Worm (Caenorhabditis elegans) whole organism, L3 larva: Measurements from ENCODE around the gene smex-1.
A peak's percentile ranks its signal among the peaks of the same experiment; 100 is the strongest.

Experiments
- ZK546.5 ChIP-seq: sonication (generic microtip); optimal IDR thresholded peaks from 2 replicates; lab custom pipeline; 2017; ENCODE audit warnings: missing biosample characterization, missing genetic modification characterization
- aly-2 ChIP-seq: fragments of 150-350 bp; optimal IDR thresholded peaks from 2 replicates; lab custom pipeline; 2014; ENCODE audit warnings: missing biosample characterization, missing genetic modification characterization
- ama-1 ChIP-seq: fragments of 150-350 bp; optimal IDR thresholded peaks from 2 replicates; lab custom pipeline; 2018
- ceh-16 ChIP-seq: sonication (generic microtip); optimal IDR thresholded peaks from 2 replicates; lab custom pipeline; 2017; ENCODE audit warnings: missing biosample characterization, missing genetic modification characterization
- ceh-28 ChIP-seq: fragments of 150-350 bp; optimal IDR thresholded peaks from 2 replicates; lab custom pipeline; 2014; ENCODE audit warnings: missing biosample characterization, missing genetic modification reagents, missing genetic modification characterization
- egl-27 ChIP-seq: sonication (generic microtip); optimal IDR thresholded peaks from 4 replicates; lab custom pipeline; 2017; ENCODE audit warnings: missing biosample characterization, missing genetic modification reagents, missing genetic modification characterization
- egl-5 ChIP-seq: fragments of 150-350 bp; optimal IDR thresholded peaks from 2 replicates; lab custom pipeline; 2017; ENCODE audit warnings: missing biosample characterization, missing genetic modification reagents, missing genetic modification characterization, inconsistent platforms
- elt-1 ChIP-seq: fragments of 150-350 bp; optimal IDR thresholded peaks from 2 replicates; lab custom pipeline; 2014; ENCODE audit warnings: missing biosample characterization, missing genetic modification characterization
- elt-2 ChIP-seq: sonication (generic microtip); optimal IDR thresholded peaks from 2 replicates; lab custom pipeline; 2016; ENCODE audit warnings: missing genetic modification reagents, mild to moderate bottlenecking, missing genetic modification characterization, missing compliant biosample characterization
- elt-3 ChIP-seq, 3 experiments: fragments of 150-350 bp in 1 of 3; sonication (generic microtip) in 2 of 3; optimal IDR thresholded peaks; 2 replicates in 2 of 3; 4 replicates in 1 of 3; lab custom pipeline; 2014 to 2017; ENCODE audit warnings: missing biosample characterization in 3 of 3, missing genetic modification characterization in 3 of 3
- fkh-10 ChIP-seq: sonication (generic microtip); optimal IDR thresholded peaks from 2 replicates; lab custom pipeline; 2017; ENCODE audit warnings: missing biosample characterization, missing genetic modification reagents, missing genetic modification characterization
- fkh-2 ChIP-seq: fragments of 150-350 bp; optimal IDR thresholded peaks from 2 replicates; lab custom pipeline; 2014; ENCODE audit warnings: missing biosample characterization, missing genetic modification reagents, missing genetic modification characterization
- fos-1 ChIP-seq: fragments of 150-350 bp; optimal IDR thresholded peaks from 2 replicates; lab custom pipeline; 2014; ENCODE audit warnings: missing biosample characterization, missing genetic modification characterization
- hmg-11 ChIP-seq: sonication (generic microtip); optimal IDR thresholded peaks from 2 replicates; lab custom pipeline; 2016; ENCODE audit warnings: missing genetic modification characterization, missing compliant biosample characterization
- jun-1 ChIP-seq: fragments of 150-350 bp; optimal IDR thresholded peaks from 2 replicates; lab custom pipeline; 2014; ENCODE audit warnings: missing biosample characterization, missing genetic modification reagents, missing genetic modification characterization
- lin-15B ChIP-seq: fragments of 150-350 bp; optimal IDR thresholded peaks from 2 replicates; lab custom pipeline; 2014; ENCODE audit warnings: missing biosample characterization, missing genetic modification characterization
- lin-39 ChIP-seq: fragments of 150-350 bp; optimal IDR thresholded peaks from 2 replicates; lab custom pipeline; 2018; ENCODE audit warnings: missing biosample characterization, missing genetic modification reagents, missing genetic modification characterization
- lsy-12 ChIP-seq: sonication (generic microtip); optimal IDR thresholded peaks from 2 replicates; lab custom pipeline; 2016; ENCODE audit warnings: mild to moderate bottlenecking, missing genetic modification characterization, missing compliant biosample characterization
- mdl-1 ChIP-seq: fragments of 150-350 bp; optimal IDR thresholded peaks from 2 replicates; lab custom pipeline; 2014; ENCODE audit warnings: missing biosample characterization, missing genetic modification characterization
- mml-1 ChIP-seq: fragments of 150-350 bp; sonication (generic microtip); optimal IDR thresholded peaks from 3 replicates; lab custom pipeline; 2014; ENCODE audit warnings: missing biosample characterization, missing genetic modification characterization
- nfya-1 ChIP-seq: sonication (generic microtip); optimal IDR thresholded peaks from 2 replicates; lab custom pipeline; 2017; ENCODE audit warnings: missing genetic modification characterization, mild to moderate bottlenecking, missing compliant biosample characterization, antibody characterized with exemption, moderate library complexity; ENCODE audit not compliant: insufficient read depth
- nhr-11 ChIP-seq: fragments of 150-350 bp; optimal IDR thresholded peaks from 2 replicates; lab custom pipeline; 2014; ENCODE audit warnings: missing biosample characterization, missing genetic modification characterization
- nhr-23 ChIP-seq: fragments of 150-350 bp; optimal IDR thresholded peaks from 2 replicates; lab custom pipeline; 2014; ENCODE audit warnings: missing biosample characterization, missing genetic modification reagents, missing genetic modification characterization
- nhr-237 ChIP-seq: fragments of 150-350 bp; optimal IDR thresholded peaks from 2 replicates; lab custom pipeline; 2014; ENCODE audit warnings: missing biosample characterization, missing genetic modification characterization
- nhr-25 ChIP-seq: sonication (generic microtip); optimal IDR thresholded peaks from 2 replicates; lab custom pipeline; 2017; ENCODE audit warnings: missing biosample characterization, missing genetic modification characterization
- nhr-28 ChIP-seq: fragments of 150-350 bp; optimal IDR thresholded peaks from 2 replicates; lab custom pipeline; 2014; ENCODE audit warnings: missing biosample characterization, missing genetic modification characterization
- nhr-43 ChIP-seq: sonication (generic microtip); optimal IDR thresholded peaks from 2 replicates; lab custom pipeline; 2016; ENCODE audit warnings: mild to moderate bottlenecking, missing genetic modification characterization, missing compliant biosample characterization; ENCODE audit not compliant: poor library complexity, severe bottlenecking
- nhr-67 ChIP-seq: fragments of 150-350 bp; optimal IDR thresholded peaks from 2 replicates; lab custom pipeline; 2014; ENCODE audit warnings: missing biosample characterization, missing genetic modification characterization
- nhr-76 ChIP-seq: fragments of 150-350 bp; sonication (generic microtip); optimal IDR thresholded peaks from 5 replicates; lab custom pipeline; 2014; ENCODE audit warnings: missing biosample characterization, missing genetic modification characterization
- nhr-77 ChIP-seq: fragments of 150-350 bp; optimal IDR thresholded peaks from 2 replicates; lab custom pipeline; 2014; ENCODE audit warnings: missing biosample characterization, missing genetic modification characterization
- pha-4 ChIP-seq: fragments of 150-350 bp; optimal IDR thresholded peaks from 2 replicates; lab custom pipeline; 2014; ENCODE audit warnings: missing biosample characterization, missing genetic modification reagents, missing genetic modification characterization
- pqm-1 ChIP-seq: fragments of 150-350 bp; optimal IDR thresholded peaks from 2 replicates; lab custom pipeline; 2017; ENCODE audit warnings: missing biosample characterization, missing genetic modification characterization, inconsistent platforms
- skn-1 ChIP-seq: fragments of 150-350 bp; optimal IDR thresholded peaks from 2 replicates; lab custom pipeline; 2014; ENCODE audit warnings: missing biosample characterization, missing genetic modification characterization
- snpc-4 ChIP-seq: fragments of 150-350 bp; optimal IDR thresholded peaks from 2 replicates; lab custom pipeline; 2014; ENCODE audit warnings: missing biosample characterization, missing genetic modification characterization
- unc-39 ChIP-seq: sonication (generic microtip); optimal IDR thresholded peaks from 4 replicates; lab custom pipeline; 2017; ENCODE audit warnings: missing biosample characterization, missing genetic modification characterization
- unc-62 ChIP-seq: fragments of 150-350 bp; sonication (generic microtip); optimal IDR thresholded peaks from 4 replicates; lab custom pipeline; 2014; ENCODE audit warnings: missing biosample characterization, missing genetic modification reagents, missing genetic modification characterization
- zag-1 ChIP-seq: fragments of 150-350 bp; optimal IDR thresholded peaks from 2 replicates; lab custom pipeline; 2014; ENCODE audit warnings: missing biosample characterization, missing genetic modification characterization
- ztf-4 ChIP-seq: fragments of 150-350 bp; optimal IDR thresholded peaks from 2 replicates; lab custom pipeline; 2014; ENCODE audit warnings: missing biosample characterization, missing genetic modification characterization

The smex-1 gene

ce11 chrV:8300935-8301535 lies 5.3 kb upstream of the smex-1 start, which contains the start of gene W02D7.6 (continued):
- TF ChIP-seq elt-3 (tag; optimal IDR thresholded peaks at IDR 0.05; lab: Kevin White, UChicago) (no peak), hmg-11 (no peak), ztf-4 (no peak), ceh-16 (tag; lab: Kevin White, UChicago) (no peak), lsy-12 (tag; lab: Kevin White, UChicago) (no peak), lin-39 (tag; lab: Kevin White, UChicago) (no peak), fos-1 (tag; lab: Kevin White, UChicago) (no peak), snpc-4 (peak; percentile 38), nhr-43 (tag; lab: Kevin White, UChicago) (no peak), nhr-23 (tag; lab: Kevin White, UChicago) (peak; percentile 5), mdl-1 (tag; lab: Kevin White, UChicago) (no peak), ceh-28 (peak; percentile 22), elt-1 (tag; lab: Kevin White, UChicago) (no peak), nfya-1 (peak; percentile 19), fkh-2 (tag; lab: Kevin White, UChicago) (no peak), ZK546.5 (tag; lab: Kevin White, UChicago) (no peak), egl-5 (tag; lab: Kevin White, UChicago) (no peak), lin-15B (tag; lab: Kevin White, UChicago) (peak; percentile 26), nhr-25 (no peak), nhr-237 (no peak), aly-2 (tag; lab: Kevin White, UChicago) (no peak), zag-1 (tag; lab: Kevin White, UChicago) (no peak), unc-62 (GFP tag; lab: Kevin White, UChicago) (no peak), elt-2 (tag; lab: Kevin White, UChicago) (peak; percentile 13), nhr-28 (tag; lab: Kevin White, UChicago) (no peak), skn-1 (tag; lab: Kevin White, UChicago) (no peak)

DNA sequence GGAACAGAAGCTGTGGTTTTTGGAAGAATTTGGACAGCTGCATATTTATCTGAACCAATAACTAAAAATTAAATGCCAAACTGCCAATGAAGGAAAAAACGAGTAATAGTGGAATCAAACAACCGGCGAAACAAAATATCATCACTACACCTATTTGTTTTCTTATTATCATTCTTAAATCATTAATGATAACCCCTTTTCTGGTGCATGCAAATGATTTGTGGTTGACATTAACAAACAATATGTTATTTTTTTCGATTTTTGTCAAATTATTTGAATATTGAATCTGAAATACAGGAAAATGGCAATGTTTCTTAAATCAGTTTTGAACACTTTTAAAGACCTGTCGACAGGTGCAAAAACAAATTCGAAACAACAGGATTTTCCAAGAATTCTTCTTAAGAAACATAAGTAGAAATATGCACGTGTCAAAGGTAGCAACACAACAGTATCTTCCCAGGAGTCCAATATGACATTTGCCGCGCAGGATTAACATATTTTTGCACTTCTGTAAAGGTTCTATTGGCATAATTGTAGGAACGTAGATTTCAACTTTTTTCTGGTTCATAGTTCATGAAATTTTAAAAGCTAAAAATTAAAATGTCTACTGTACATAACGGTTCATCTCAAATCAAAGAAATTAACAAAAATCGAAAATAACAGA lies 3.6 kb upstream of the smex-1 start, which contains the start of gene W02D7.5:
Gene W02D7.5 (minus strand): TSS at position 51 of the 664 bp plus-strand sequence.
- no peak for TF ChIP-seq nhr-43 (tag; lab: Kevin White, UChicago)
- no peak for TF ChIP-seq mdl-1 (tag; lab: Kevin White, UChicago)
- no peak for TF ChIP-seq mml-1 (tag; lab: Kevin White, UChicago)
- TF ChIP-seq zag-1 (tag; lab: Kevin White, UChicago): no peak
- TF ChIP-seq nhr-25: no peak
- TF ChIP-seq elt-1 (tag; lab: Kevin White, UChicago): no peak
- no peak for TF ChIP-seq fos-1 (tag; lab: Kevin White, UChicago)
- TF ChIP-seq lsy-12 (tag; lab: Kevin White, UChicago): no peak
- no peak for TF ChIP-seq ceh-16 (tag; lab: Kevin White, UChicago)
- no peak for TF ChIP-seq nhr-76
- no peak for TF ChIP-seq egl-27 (tag; lab: Kevin White, UChicago)
- TF ChIP-seq hmg-11: no peak
- no peak for TF ChIP-seq fkh-2 (tag; lab: Kevin White, UChicago)
- TF ChIP-seq egl-5 (tag; lab: Kevin White, UChicago): no peak
- TF ChIP-seq unc-62 (GFP tag; lab: Kevin White, UChicago): no peak
- TF ChIP-seq jun-1 (tag; lab: Kevin White, UChicago): no peak
- no peak for TF ChIP-seq nhr-237
- TF ChIP-seq nhr-11: no peak
- TF ChIP-seq nhr-77 (tag; lab: Kevin White, UChicago): no peak
- TF ChIP-seq snpc-4: no peak

ce11 chrV:8297504-8297903 lies 1.7 kb upstream of the smex-1 start, which contains the start of gene W02D7.4:
Gene W02D7.4, minus strand, starts transcription at chrV:8297604.
- TF ChIP-seq nhr-23 (tag; lab: Kevin White, UChicago) (no peak), fos-1 (tag; lab: Kevin White, UChicago) (no peak), nhr-43 (tag; lab: Kevin White, UChicago) (no peak), unc-62 (GFP tag; lab: Kevin White, UChicago) (no peak), ama-1 (lab: Kevin White, UChicago) (no peak), egl-5 (tag; lab: Kevin White, UChicago) (no peak), ceh-16 (tag; lab: Kevin White, UChicago) (no peak)
- TF ChIP-seq, all 47 proteins: peak for 0

- TF ChIP-seq lsy-12 (tag; lab: Kevin White, UChicago): no peak
- no peak for TF ChIP-seq fkh-10 (GFP tag; lab: Kevin White, UChicago)
- TF ChIP-seq unc-39 (tag; lab: Kevin White, UChicago): no peak
- TF ChIP-seq elt-3 (tag; optimal IDR thresholded peaks at IDR 0.05; lab: Kevin White, UChicago): no peak
- no peak for TF ChIP-seq nhr-237
- TF ChIP-seq pha-4 (tag; lab: Kevin White, UChicago): no peak
- TF ChIP-seq ceh-16 (tag; lab: Kevin White, UChicago): no peak
- no peak for TF ChIP-seq jun-1 (tag; lab: Kevin White, UChicago)
- TF ChIP-seq ceh-28: no peak
- no peak for TF ChIP-seq aly-2 (tag; lab: Kevin White, UChicago)
- TF ChIP-seq pqm-1: no peak
- TF ChIP-seq nhr-76: no peak
- TF ChIP-seq zag-1 (tag; lab: Kevin White, UChicago): no peak
- no peak for TF ChIP-seq lin-15B (tag; lab: Kevin White, UChicago)
- no peak for TF ChIP-seq nhr-43 (tag; lab: Kevin White, UChicago)
- TF ChIP-seq nhr-67: no peak
- TF ChIP-seq egl-5 (tag; lab: Kevin White, UChicago): no peak
- TF ChIP-seq fkh-2 (tag; lab: Kevin White, UChicago): no peak
- TF ChIP-seq mml-1 (tag; lab: Kevin White, UChicago): no peak
- no peak for TF ChIP-seq mdl-1 (tag; lab: Kevin White, UChicago)
Measured at ce11 chrV:8291764-8292163, 4.0 kb downstream of the smex-1 start, which contains the start of gene srg-33. Gene srg-33, plus strand, starts transcription at chrV:8292064.
